Worm (Caenorhabditis elegans) whole organism, young adult: ENCODE data around the gene F41H8.2.

Source experiments
- C17E4.6 ChIP-seq: fragments of 200-800 bp; sonication (Bioruptor generic); IDR thresholded peaks from 2 replicates; pipeline ENCODE4 v1.3.6; 2022; ENCODE audit warnings: missing genetic modification reagents, missing genetic modification characterization, missing compliant biosample characterization
- F52B5.7 ChIP-seq: sonication (generic microtip); optimal IDR thresholded peaks from 2 replicates; lab custom pipeline; 2016; ENCODE audit warnings: mild to moderate bottlenecking, missing genetic modification characterization, missing compliant biosample characterization
- Y53F4B.3 ChIP-seq: fragments of 200-800 bp; sonication (Bioruptor generic); IDR thresholded peaks from 2 replicates; pipeline ENCODE4 v1.3.6; 2022; ENCODE audit warnings: missing genetic modification reagents, missing genetic modification characterization, missing compliant biosample characterization
- Y56A3A.18 ChIP-seq: fragments of 200-800 bp; sonication (Bioruptor generic); IDR thresholded peaks from 2 replicates; pipeline ENCODE4 v1.3.6; 2022; ENCODE audit warnings: missing genetic modification reagents, missing genetic modification characterization, missing compliant biosample characterization
- Y95B8A.8 ChIP-seq: fragments of 200-800 bp; sonication (Bioruptor generic); IDR thresholded peaks from 2 replicates; pipeline ENCODE4 v1.3.6; 2022; ENCODE audit warnings: missing genetic modification reagents, missing genetic modification characterization, missing compliant biosample characterization
- akir-1 ChIP-seq: fragments of 200-800 bp; sonication (Bioruptor generic); optimal IDR thresholded peaks from 2 replicates; lab custom pipeline; 2018; ENCODE audit warnings: mild to moderate bottlenecking, missing genetic modification characterization, moderate library complexity, missing compliant biosample characterization
- aptf-3 ChIP-seq: fragments of 200-800 bp; sonication (Bioruptor generic); IDR thresholded peaks from 2 replicates; pipeline ENCODE4 v1.3.6; 2022; ENCODE audit warnings: missing genetic modification characterization, missing compliant biosample characterization
- bed-1 ChIP-seq: fragments of 200-800 bp; sonication (Bioruptor generic); IDR thresholded peaks from 2 replicates; pipeline ENCODE4 v1.3.6; 2022; ENCODE audit warnings: missing genetic modification reagents, missing genetic modification characterization, missing compliant biosample characterization
- cebp-2 ChIP-seq: fragments of 200-800 bp; sonication (Bioruptor generic); IDR thresholded peaks from 2 replicates; pipeline ENCODE4 v1.3.6; 2022; ENCODE audit warnings: missing genetic modification characterization, missing compliant biosample characterization
- ceh-100 ChIP-seq: fragments of 200-800 bp; sonication (Bioruptor generic); IDR thresholded peaks from 2 replicates; pipeline ENCODE4 v1.3.6; 2022; ENCODE audit warnings: missing genetic modification reagents, missing genetic modification characterization, missing compliant biosample characterization
- ceh-27 ChIP-seq: fragments of 200-800 bp; sonication (Bioruptor generic); optimal IDR thresholded peaks from 2 replicates; lab custom pipeline; 2018; ENCODE audit warnings: mild to moderate bottlenecking, missing genetic modification characterization, moderate library complexity, missing compliant biosample characterization
- ceh-40 ChIP-seq: fragments of 200-800 bp; sonication (Bioruptor generic); IDR thresholded peaks from 2 replicates; pipeline ENCODE4 v1.3.6; 2022; ENCODE audit warnings: missing genetic modification characterization, missing compliant biosample characterization
- ceh-58 ChIP-seq: fragments of 200-800 bp; sonication (Bioruptor generic); IDR thresholded peaks from 2 replicates; pipeline ENCODE4 v1.3.6; 2022; ENCODE audit warnings: missing genetic modification characterization, missing compliant biosample characterization
- fkh-3 ChIP-seq: sonication (generic microtip); optimal IDR thresholded peaks from 2 replicates; lab custom pipeline; 2016; ENCODE audit warnings: mild to moderate bottlenecking, missing genetic modification characterization, missing compliant biosample characterization
- let-607 ChIP-seq, 2 experiments: fragments of 200-800 bp in 1 of 2; sonication (Bioruptor generic) in 1 of 2; sonication (generic microtip) in 1 of 2; optimal IDR thresholded peaks; 2 replicates each; lab custom pipeline; 2016 to 2018; ENCODE audit warnings: mild to moderate bottlenecking in 2 of 2, missing compliant biosample characterization in 2 of 2, missing genetic modification characterization in 2 of 2, moderate library complexity in 2 of 2, missing genotype in 1 of 2
- mel-28 ChIP-seq: sonication (generic microtip); optimal IDR thresholded peaks from 2 replicates; lab custom pipeline; 2016; ENCODE audit warnings: borderline replicate concordance, mild to moderate bottlenecking, missing genetic modification characterization, missing compliant biosample characterization
- nhr-179 ChIP-seq: sonication (generic microtip); optimal IDR thresholded peaks from 2 replicates; lab custom pipeline; 2016; ENCODE audit warnings: mild to moderate bottlenecking, missing genetic modification characterization, missing compliant biosample characterization
- nhr-90 ChIP-seq: sonication (generic microtip); optimal IDR thresholded peaks from 2 replicates; lab custom pipeline; 2016; ENCODE audit warnings: missing genotype, mild to moderate bottlenecking, missing genetic modification characterization, missing compliant biosample characterization
- repo-1 ChIP-seq: sonication (generic microtip); optimal IDR thresholded peaks from 2 replicates; lab custom pipeline; 2017; ENCODE audit warnings: mild to moderate bottlenecking, missing genetic modification characterization, missing compliant biosample characterization
- sdz-38 ChIP-seq: sonication (generic microtip); optimal IDR thresholded peaks from 2 replicates; lab custom pipeline; 2016; ENCODE audit warnings: missing genotype, missing genetic modification characterization, missing compliant biosample characterization
- snpc-1.1 ChIP-seq: sonication (generic microtip); optimal IDR thresholded peaks from 2 replicates; lab custom pipeline; 2017; ENCODE audit warnings: missing genetic modification characterization, mild to moderate bottlenecking, missing compliant biosample characterization, antibody characterized with exemption, moderate library complexity, missing genotype, missing genetic modification reagents; ENCODE audit not compliant: insufficient read depth
- snpc-3.4 ChIP-seq: sonication (generic microtip); optimal IDR thresholded peaks from 2 replicates; lab custom pipeline; 2017; ENCODE audit warnings: missing genetic modification characterization, mild to moderate bottlenecking, missing compliant biosample characterization, antibody characterized with exemption, moderate library complexity, missing genotype, missing genetic modification reagents
- snpc-4 ChIP-seq, 5 experiments: fragments of 150-350 bp in 1 of 5; sonication (generic microtip) in 4 of 5; optimal IDR thresholded peaks; 2 replicates each; lab custom pipeline; 2014 to 2018; ENCODE audit warnings: missing genetic modification characterization in 5 of 5, missing biosample characterization in 3 of 5, antibody characterized with exemption in 2 of 5, mild to moderate bottlenecking in 2 of 5, missing compliant biosample characterization in 2 of 5, missing genotype in 2 of 5, moderate library complexity in 2 of 5, missing genetic modification reagents in 1 of 5
- unc-62 ChIP-seq: fragments of 150-350 bp; optimal IDR thresholded peaks from 2 replicates; lab custom pipeline; 2014; ENCODE audit warnings: missing biosample characterization, missing genetic modification reagents, missing genetic modification characterization
- zfh-2 ChIP-seq: fragments of 200-800 bp; sonication (Bioruptor generic); conservative IDR thresholded peaks from 2 replicates; pipeline ENCODE4 v1.3.6; 2022; ENCODE audit warnings: missing genetic modification reagents, missing genetic modification characterization, missing compliant biosample characterization
- ztf-25 ChIP-seq: fragments of 200-800 bp; sonication (Bioruptor generic); IDR thresholded peaks from 2 replicates; pipeline ENCODE4 v1.3.6; 2022; ENCODE audit warnings: missing genetic modification reagents, missing genetic modification characterization, missing compliant biosample characterization
- ztf-28 ChIP-seq: fragments of 200-800 bp; sonication (Bioruptor generic); IDR thresholded peaks from 2 replicates; pipeline ENCODE4 v1.3.6; 2022; ENCODE audit warnings: missing genetic modification reagents, missing genetic modification characterization, missing compliant biosample characterization

Gene F41H8.2

ce11 chrV:782432-782831 lies 43.8 kb upstream of the F41H8.2 start, which contains the start of gene srab-16 (continued):
- TF ChIP-seq cebp-2 (GFP tag; lab: Robert Waterston, UW) (no peak), fkh-3 (no peak), F52B5.7 (no peak)

ce11 chrV:794092-794491 lies 32.1 kb upstream of the F41H8.2 start:
- no peak for TF ChIP-seq ceh-40 (GFP tag; lab: Robert Waterston, UW)
- TF ChIP-seq ceh-58 (GFP tag; lab: Robert Waterston, UW) = 0 out of 2 replicates have a peak, but pooled peaks have one; percentile 59

- TF ChIP-seq snpc-1.1 (peak; percentile 3), Y56A3A.18 (GFP tag; lab: Robert Waterston, UW) (no peak), snpc-4 (GFP tag; optimal IDR thresholded peaks at IDR 0.05; lab: Kevin White, UChicago) (no peak), snpc-4 (tag; optimal IDR thresholded peaks at IDR 0.05; lab: Kevin White, UChicago) (peak in 3 of 4 experiments; percentile 37 to 82 (median 78))
Measured at ce11 chrV:797241-797640, 29.0 kb upstream of the F41H8.2 start.

- TF ChIP-seq unc-62 = no peak
Measured at ce11 chrV:800271-800670, 25.9 kb upstream of the F41H8.2 start.

DNA sequence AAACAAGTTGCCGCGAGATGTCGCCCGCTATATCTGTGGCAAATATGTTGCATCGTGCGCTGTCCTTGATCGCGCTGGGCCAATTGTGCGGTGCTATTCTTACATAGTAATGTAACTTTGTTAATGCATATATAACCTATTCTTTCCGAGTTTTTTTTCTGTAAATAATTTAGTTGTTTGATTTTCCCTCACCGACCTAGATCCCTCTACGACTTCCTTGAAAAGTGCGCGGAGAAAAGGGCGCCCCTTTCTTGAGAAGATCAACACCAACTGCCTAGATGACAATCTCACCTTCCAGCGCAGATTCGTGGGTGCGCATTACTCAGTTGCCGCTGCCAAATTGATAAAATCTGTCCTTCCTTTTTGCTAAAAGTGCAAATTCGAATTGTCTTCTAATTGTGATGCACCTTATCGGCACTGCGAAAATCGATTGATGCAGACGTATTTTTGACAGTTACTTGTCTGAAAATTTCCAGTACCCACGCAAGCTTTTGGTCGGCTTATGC lies 24.6 kb upstream of the F41H8.2 start:
- TF ChIP-seq snpc-3.4 (tag; lab: Kevin White, UChicago) (no peak), bed-1 (GFP tag; lab: Robert Waterston, UW) (no peak), ceh-27 (GFP tag; lab: Kevin White, UChicago) (no peak), snpc-1.1 (no peak)

DNA sequence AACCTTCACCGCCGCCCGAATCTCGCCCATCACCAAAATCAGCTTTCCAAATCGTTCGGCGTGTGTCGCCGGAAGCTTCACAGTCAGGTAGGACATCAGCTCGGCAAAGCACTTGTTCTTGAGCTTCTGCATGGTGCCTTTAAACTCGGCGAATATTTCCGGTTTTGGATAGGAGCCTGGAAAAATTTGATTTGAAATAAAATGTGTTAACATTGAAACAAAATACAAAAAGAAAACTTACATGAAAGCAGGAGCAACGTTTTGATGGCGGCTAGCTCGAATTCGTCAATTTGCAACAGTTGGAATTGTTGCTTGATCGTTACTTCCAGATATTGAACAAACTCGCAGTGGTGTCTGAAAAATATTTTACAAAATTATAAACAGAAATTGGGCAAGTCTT lies 23.5 kb upstream of the F41H8.2 start:
- TF ChIP-seq ztf-25 (GFP tag; lab: Robert Waterston, UW) = no peak
- no peak for TF ChIP-seq C17E4.6
- no peak for TF ChIP-seq let-607 (tag; optimal IDR thresholded peaks at IDR 0.05; lab: Kevin White, UChicago)
- TF ChIP-seq mel-28 (tag; lab: Kevin White, UChicago) = no peak

DNA sequence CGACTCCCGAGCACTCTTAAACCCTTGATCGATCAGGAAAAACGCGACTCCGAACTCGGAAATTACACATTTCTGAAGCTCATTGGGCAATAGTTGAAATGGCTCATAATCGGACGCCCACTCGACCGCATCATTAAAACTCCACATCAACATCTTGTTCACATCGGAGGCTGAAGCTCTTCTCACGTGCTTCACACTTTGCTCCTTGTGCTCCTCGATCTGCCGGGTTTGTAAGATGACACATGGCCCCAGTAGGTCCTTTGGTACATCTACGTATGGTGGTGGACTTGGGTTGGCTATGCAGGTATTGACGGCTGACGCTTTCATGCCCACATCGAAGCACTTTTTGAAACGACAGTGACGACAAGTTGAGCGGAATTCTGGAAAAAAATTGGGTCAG lies 22.7 kb upstream of the F41H8.2 start:
- TF ChIP-seq sdz-38 (tag; lab: Kevin White, UChicago) (no peak), repo-1 (tag; lab: Kevin White, UChicago) (no peak), nhr-179 (no peak), Y53F4B.3 (GFP tag; lab: Robert Waterston, UW) (no peak), aptf-3 (GFP tag; lab: Robert Waterston, UW) (no peak), ceh-40 (GFP tag; lab: Robert Waterston, UW) (no peak), akir-1 (no peak), nhr-90 (no peak), Y95B8A.8 (no peak), ceh-58 (GFP tag; lab: Robert Waterston, UW) (no peak)

ce11 chrV:804485-804884 lies 21.7 kb upstream of the F41H8.2 start, which contains the start of gene nhr-270:
Gene nhr-270 (minus strand): TSS chrV:804741.
- TF ChIP-seq ceh-100 (GFP tag; lab: Robert Waterston, UW) = no peak
- no peak for TF ChIP-seq ztf-28 (GFP tag; lab: Robert Waterston, UW)
- TF ChIP-seq zfh-2 = peak; percentile 38; the same call in 1 of the 2 replicates
